Fruit fly (Drosophila melanogaster) whole organism, embryonic: Measurements from ENCODE around the gene Vps53.

Experiments used
- CG11723 ChIP-seq: fragments of 200-800 bp; sonication (Bioruptor generic); optimal IDR thresholded peaks from 2 replicates; lab custom pipeline; 2017; ENCODE audit warnings: missing biosample characterization, mild to moderate bottlenecking, missing genetic modification characterization
- CG15011 ChIP-seq: fragments of 200-800 bp; sonication (Bioruptor generic); optimal IDR thresholded peaks from 3 replicates; lab custom pipeline; 2018; ENCODE audit warnings: missing biosample characterization, mild to moderate bottlenecking, missing genetic modification characterization
- CG16813 ChIP-seq: fragments of 200-800 bp; sonication (Bioruptor generic); IDR thresholded peaks from 3 replicates; pipeline ENCODE4 v1.3.6; 2022; ENCODE audit warnings: missing biosample characterization, missing genetic modification characterization; ENCODE audit not compliant: partially characterized antibody
- CG1832 ChIP-seq: fragments of 200-800 bp; sonication (Bioruptor generic); optimal IDR thresholded peaks from 2 replicates; lab custom pipeline; 2017; ENCODE audit warnings: missing biosample characterization, mild to moderate bottlenecking, missing genetic modification characterization, inconsistent platforms
- CG18764 ChIP-seq: fragments of 200-800 bp; sonication (Bioruptor generic); optimal IDR thresholded peaks from 3 replicates; lab custom pipeline; 2016; ENCODE audit warnings: missing biosample characterization, missing genetic modification characterization
- CG2120 ChIP-seq: fragments of 200-800 bp; sonication (Bioruptor generic); optimal IDR thresholded peaks from 3 replicates; lab custom pipeline; 2016; ENCODE audit warnings: missing biosample characterization, missing genetic modification characterization
- CG31388 ChIP-seq: fragments of 200-800 bp; sonication (Bioruptor generic); optimal IDR thresholded peaks from 2 replicates; lab custom pipeline; 2016; ENCODE audit warnings: missing biosample characterization, missing genetic modification characterization
- CG33557 ChIP-seq: fragments of 200-800 bp; sonication (Bioruptor generic); optimal IDR thresholded peaks from 2 replicates; lab custom pipeline; 2019; ENCODE audit warnings: missing biosample characterization, mild to moderate bottlenecking, missing genetic modification characterization, moderate library complexity
- CG4424 ChIP-seq: fragments of 200-800 bp; sonication (Bioruptor generic); optimal IDR thresholded peaks from 3 replicates; lab custom pipeline; 2016; ENCODE audit warnings: missing biosample characterization, missing genetic modification characterization
- CG7963 ChIP-seq: fragments of 200-800 bp; sonication (Bioruptor generic); IDR thresholded peaks from 3 replicates; pipeline ENCODE4 v1.3.6; 2022; ENCODE audit warnings: missing biosample characterization, missing genetic modification characterization; ENCODE audit not compliant: partially characterized antibody
- CG9876 ChIP-seq: fragments of 200-800 bp; sonication (Bioruptor generic); optimal IDR thresholded peaks from 2 replicates; lab custom pipeline; 2016; ENCODE audit warnings: missing biosample characterization, missing genetic modification characterization
- Dp ChIP-seq: fragments of 200-800 bp; sonication (Bioruptor generic); optimal IDR thresholded peaks from 2 replicates; lab custom pipeline; 2018; ENCODE audit warnings: missing biosample characterization, mild to moderate bottlenecking, missing genetic modification characterization, moderate library complexity
- ERR ChIP-seq: fragments of 200-800 bp; sonication (Bioruptor generic); optimal IDR thresholded peaks from 2 replicates; lab custom pipeline; 2016; ENCODE audit warnings: missing biosample characterization, missing genetic modification characterization
- Fer1 ChIP-seq: fragments of 200-800 bp; sonication (Bioruptor generic); optimal IDR thresholded peaks from 2 replicates; lab custom pipeline; 2017; ENCODE audit warnings: missing biosample characterization, mild to moderate bottlenecking, missing genetic modification characterization
- Jarid2 ChIP-seq: fragments of 200-800 bp; sonication (Bioruptor generic); optimal IDR thresholded peaks from 3 replicates; lab custom pipeline; 2017; ENCODE audit warnings: mild to moderate bottlenecking, missing biosample characterization, missing genetic modification reagents, missing genetic modification characterization
- Lim3 ChIP-seq: fragments of 200-800 bp; sonication (Bioruptor generic); IDR thresholded peaks from 2 replicates; pipeline ENCODE4 v1.3.6; 2022; ENCODE audit warnings: missing biosample characterization, missing genetic modification characterization
- MESR4 ChIP-seq: fragments of 200-800 bp; sonication (Bioruptor generic); optimal IDR thresholded peaks from 2 replicates; lab custom pipeline; 2018; ENCODE audit warnings: missing biosample characterization, mild to moderate bottlenecking, missing genetic modification characterization, moderate library complexity
- Mad ChIP-seq: fragments of 200-800 bp; sonication (Bioruptor generic); optimal IDR thresholded peaks from 2 replicates; lab custom pipeline; 2016; ENCODE audit warnings: missing biosample characterization, missing genetic modification characterization
- Myb ChIP-seq: fragments of 200-800 bp; sonication (Bioruptor generic); optimal IDR thresholded peaks from 2 replicates; lab custom pipeline; 2016; ENCODE audit warnings: missing biosample characterization, missing genetic modification characterization
- Pdp1 ChIP-seq, 2 experiments: fragments of 200-800 bp; sonication (Bioruptor generic); optimal IDR thresholded peaks; 3 replicates each; lab custom pipeline; 2016; ENCODE audit warnings: missing biosample characterization in 2 of 2, missing genetic modification characterization in 2 of 2, mild to moderate bottlenecking in 1 of 2, moderate library complexity in 1 of 2
- ase ChIP-seq: fragments of 200-800 bp; sonication (Bioruptor generic); IDR thresholded peaks from 3 replicates; pipeline ENCODE4 v1.3.6; 2022; ENCODE audit warnings: missing biosample characterization, missing genetic modification characterization
- bbx ChIP-seq: fragments of 200-800 bp; sonication (Bioruptor generic); IDR thresholded peaks from 2 replicates; pipeline ENCODE4 v1.3.6; 2022; ENCODE audit warnings: missing biosample characterization, missing genetic modification characterization; ENCODE audit not compliant: partially characterized antibody
- cas ChIP-seq: fragments of 200-800 bp; sonication (Bioruptor generic); IDR thresholded peaks from 2 replicates; pipeline ENCODE4 v1.3.6; 2022; ENCODE audit warnings: missing biosample characterization, missing genetic modification characterization
- croc ChIP-seq: fragments of 200-800 bp; sonication (Bioruptor generic); conservative IDR thresholded peaks from 3 replicates; pipeline ENCODE4 v1.3.6; 2022; ENCODE audit warnings: missing biosample characterization, missing genetic modification characterization
- dimm ChIP-seq: fragments of 200-800 bp; sonication (Bioruptor generic); IDR thresholded peaks from 2 replicates; pipeline ENCODE4 v1.3.6; 2022; ENCODE audit warnings: missing biosample characterization, missing genetic modification characterization
- esg ChIP-seq: fragments of 200-800 bp; sonication (Bioruptor generic); conservative IDR thresholded peaks from 2 replicates; pipeline ENCODE4 v1.3.6; 2022; ENCODE audit warnings: missing biosample characterization, missing genetic modification characterization
- eve ChIP-seq, 2 experiments: fragments of >200 bp; optimal IDR thresholded peaks; 2 replicates each; lab custom pipeline; 2017; ENCODE audit warnings: missing biosample characterization in 2 of 2, missing genetic modification characterization in 2 of 2
- fd64A ChIP-seq: fragments of 200-800 bp; sonication (Bioruptor generic); optimal IDR thresholded peaks from 3 replicates; lab custom pipeline; 2018; ENCODE audit warnings: missing biosample characterization, mild to moderate bottlenecking, missing genetic modification characterization
- insv ChIP-seq, 2 experiments: fragments of 200-800 bp; sonication (Bioruptor generic); optimal IDR thresholded peaks; 3 replicates each; lab custom pipeline; 2016 to 2018; ENCODE audit warnings: missing biosample characterization in 2 of 2, missing genetic modification characterization in 2 of 2
- luna ChIP-seq: fragments of 200-800 bp; sonication (Bioruptor generic); optimal IDR thresholded peaks from 2 replicates; lab custom pipeline; 2016; ENCODE audit warnings: missing biosample characterization, missing genetic modification characterization
- onecut ChIP-seq: fragments of 200-800 bp; sonication (Bioruptor generic); IDR thresholded peaks from 2 replicates; pipeline ENCODE4 v1.3.6; 2022; ENCODE audit warnings: missing biosample characterization, missing genetic modification characterization
- p53 ChIP-seq: fragments of 200-800 bp; sonication (Bioruptor generic); optimal IDR thresholded peaks from 2 replicates; lab custom pipeline; 2016; ENCODE audit warnings: missing biosample characterization, missing genetic modification characterization
- run ChIP-seq: fragments of 200-800 bp; sonication (Bioruptor generic); optimal IDR thresholded peaks from 3 replicates; lab custom pipeline; 2018; ENCODE audit warnings: missing biosample characterization, mild to moderate bottlenecking, missing genetic modification characterization
- seq ChIP-seq: fragments of 200-800 bp; sonication (Bioruptor generic); IDR thresholded peaks from 2 replicates; pipeline ENCODE4 v1.3.6; 2022; ENCODE audit warnings: missing biosample characterization, missing genetic modification characterization
- sisA ChIP-seq: fragments of 200-800 bp; sonication (Bioruptor generic); IDR thresholded peaks from 2 replicates; pipeline ENCODE4 v1.3.6; 2022; ENCODE audit warnings: missing biosample characterization, missing genetic modification characterization
- sr ChIP-seq: fragments of 200-800 bp; sonication (Bioruptor generic); IDR thresholded peaks from 3 replicates; pipeline ENCODE4 v1.3.6; 2022; ENCODE audit warnings: missing biosample characterization, missing genetic modification characterization
- vnd ChIP-seq: fragments of 200-800 bp; sonication (Bioruptor generic); IDR thresholded peaks from 3 replicates; pipeline ENCODE4 v1.3.6; 2022; ENCODE audit warnings: missing biosample characterization, missing genetic modification characterization; ENCODE audit not compliant: partially characterized antibody
- zfh1 ChIP-seq: fragments of 200-800 bp; sonication (Bioruptor generic); IDR thresholded peaks from 3 replicates; pipeline ENCODE4 v1.3.6; 2022; ENCODE audit warnings: missing biosample characterization, missing genetic modification characterization

The Vps53 gene

dm6 chr2L:4385387-4386279 is at the start of gene Vps53 (continued):
- TF ChIP-seq Pdp1 (GFP tag; optimal IDR thresholded peaks at IDR 0.05; lab: Kevin White, UChicago) (peak in 1 of 2 experiments; percentile 82), p53 (no peak), croc (no peak), eve (GFP tag; optimal IDR thresholded peaks at IDR 0.05; lab: Kevin White, UChicago) (no peak), seq (GFP tag; lab: Robert Waterston, UW) (no peak), Dp (GFP tag; lab: Kevin White, UChicago) (peak; percentile 85), sr (GFP tag; lab: Robert Waterston, UW) (no peak), bbx (peak; percentile 47), CG18764 (GFP tag; lab: Kevin White, UChicago) (no peak), zfh1 (GFP tag; lab: Robert Waterston, UW) (no peak), CG2120 (no peak), CG31388 (GFP tag; lab: Kevin White, UChicago) (no peak), dimm (GFP tag; lab: Robert Waterston, UW) (no peak), Fer1 (GFP tag; lab: Kevin White, UChicago) (no peak), CG4424 (no peak), CG9876 (GFP tag; lab: Kevin White, UChicago) (no peak), run (tag; lab: Kevin White, UChicago) (no peak), ERR (GFP tag; lab: Kevin White, UChicago) (no peak), insv (GFP tag; optimal IDR thresholded peaks at IDR 0.05; lab: Kevin White, UChicago) (no peak), Mad (GFP tag; lab: Kevin White, UChicago) (no peak), MESR4 (GFP tag; lab: Kevin White, UChicago) (peak; percentile 59), CG15011 (GFP tag; lab: Kevin White, UChicago) (no peak), ase (GFP tag; lab: Robert Waterston, UW) (no peak), sisA (GFP tag; lab: Robert Waterston, UW) (no peak), CG7963 (GFP tag; lab: Robert Waterston, UW) (no peak), Lim3 (GFP tag; lab: Robert Waterston, UW) (no peak), cas (GFP tag; lab: Robert Waterston, UW) (no peak), CG11723 (GFP tag; lab: Kevin White, UChicago) (no peak), Myb (peak; percentile 7), CG16813 (GFP tag; lab: Robert Waterston, UW) (peak; percentile 32; the same call in 1 of the 3 replicates)

DNA sequence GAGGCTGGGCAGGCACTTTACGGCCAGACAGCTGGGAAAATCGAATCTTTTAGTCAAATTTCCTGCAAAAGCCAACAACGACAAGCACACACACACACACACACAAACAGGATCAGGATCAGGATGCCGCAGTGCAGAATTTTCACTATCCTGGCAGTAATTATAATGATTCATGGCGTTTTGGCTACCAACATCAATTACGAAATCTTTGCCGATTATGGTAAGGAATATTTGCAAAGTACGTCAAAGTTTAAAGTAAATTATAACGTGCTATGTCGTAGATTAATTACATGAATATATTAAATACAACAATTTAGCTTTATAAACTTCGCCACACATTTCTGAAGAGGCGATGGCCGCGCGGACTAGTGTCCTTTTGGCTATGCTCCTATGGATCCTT is 47.7 kb upstream of the Vps53 start, which contains the start of the genes CG34177 and CG34178:
Gene CG34177, plus strand, starts transcription at position 301 of the 400 bp plus-strand sequence.
Gene CG34178, plus strand, starts transcription at position 301 of the 400 bp plus-strand sequence.
- TF ChIP-seq CG33557 (GFP tag; lab: Kevin White, UChicago), result no peak
- no peak for TF ChIP-seq luna (GFP tag; lab: Kevin White, UChicago)
- no peak for TF ChIP-seq vnd (GFP tag; lab: Robert Waterston, UW)
- TF ChIP-seq CG1832 (GFP tag; lab: Kevin White, UChicago), result no peak
- TF ChIP-seq Jarid2, result no peak
- no peak for TF ChIP-seq Dp (GFP tag; lab: Kevin White, UChicago)
- no peak for TF ChIP-seq fd64A (GFP tag; lab: Kevin White, UChicago)
- TF ChIP-seq esg (GFP tag; lab: Robert Waterston, UW), result no peak
- no peak for TF ChIP-seq onecut (GFP tag; lab: Robert Waterston, UW)
- TF ChIP-seq p53, result no peak
